Worm (Caenorhabditis elegans) whole organism, L4 larva: ENCODE measurements around the gene F25B3.5.

Source experiments
- F44E2.7 ChIP-seq: fragments of 200-800 bp; sonication (Bioruptor generic); IDR thresholded peaks from 2 replicates; pipeline ENCODE4 v2.1.2; 2022; ENCODE audit warnings: missing genetic modification characterization, missing compliant biosample characterization
- R02D3.7 ChIP-seq: fragments of 150-350 bp; sonication (generic microtip); optimal IDR thresholded peaks from 3 replicates; lab custom pipeline; 2014; ENCODE audit warnings: missing biosample characterization, missing genetic modification characterization
- Y48G9A.11 ChIP-seq: fragments of 200-800 bp; sonication (Bioruptor generic); IDR thresholded peaks from 2 replicates; pipeline ENCODE4 v1.3.6; 2022; ENCODE audit warnings: missing genetic modification reagents, missing genetic modification characterization, missing compliant biosample characterization
- Y75B8A.6 ChIP-seq: fragments of 200-800 bp; sonication (Bioruptor generic); IDR thresholded peaks from 2 replicates; pipeline ENCODE4 v1.3.6; 2022; ENCODE audit warnings: missing genetic modification reagents, missing genetic modification characterization, missing compliant biosample characterization
- ZK337.2 ChIP-seq: fragments of 200-800 bp; sonication (Bioruptor generic); IDR thresholded peaks from 2 replicates; pipeline ENCODE4 v1.3.6; 2022; ENCODE audit warnings: missing genetic modification reagents, missing genetic modification characterization, missing compliant biosample characterization
- aha-1 ChIP-seq: fragments of 150-350 bp; peaks from one replicate; lab custom pipeline; 2014; ENCODE audit warnings: missing biosample characterization, missing genetic modification characterization
- ceh-44 ChIP-seq: fragments of 200-800 bp; sonication (Bioruptor generic); IDR thresholded peaks from 2 replicates; pipeline ENCODE4 v1.3.6; 2022; ENCODE audit warnings: missing genetic modification reagents, missing genetic modification characterization, missing compliant biosample characterization
- ctbp-1 ChIP-seq: fragments of 200-800 bp; sonication (Bioruptor generic); IDR thresholded peaks from 2 replicates; pipeline ENCODE4 v1.3.6; 2022; ENCODE audit warnings: missing genetic modification reagents, missing genetic modification characterization, missing compliant biosample characterization
- daf-16 ChIP-seq, 3 experiments: sonication (generic microtip); optimal IDR thresholded peaks; 2 replicates each; lab custom pipeline; 2016 to 2017; ENCODE audit warnings: missing genetic modification characterization in 3 of 3, missing genetic modification reagents in 3 of 3, mild to moderate bottlenecking in 2 of 3, missing compliant biosample characterization in 2 of 3, missing biosample characterization in 1 of 3, moderate library complexity in 1 of 3
- daf-19 ChIP-seq: fragments of 200-800 bp; sonication (Bioruptor generic); conservative IDR thresholded peaks from 2 replicates; pipeline ENCODE4 v1.3.6; 2022; ENCODE audit warnings: missing genetic modification characterization, missing compliant biosample characterization
- dmd-6 ChIP-seq: fragments of 200-800 bp; sonication (Bioruptor generic); IDR thresholded peaks from 2 replicates; pipeline ENCODE4 v1.3.6; 2022; ENCODE audit warnings: missing genetic modification reagents, missing genetic modification characterization, missing compliant biosample characterization
- dpl-1 ChIP-seq: fragments of 150-350 bp; optimal IDR thresholded peaks from 2 replicates; lab custom pipeline; 2014; ENCODE audit warnings: missing biosample characterization, missing genetic modification reagents, missing genetic modification characterization
- dve-1 ChIP-seq: sonication (generic microtip); optimal IDR thresholded peaks from 2 replicates; lab custom pipeline; 2017; ENCODE audit warnings: antibody characterized with exemption, mild to moderate bottlenecking, missing genetic modification characterization, missing compliant biosample characterization; ENCODE audit not compliant: insufficient read depth
- egl-27 ChIP-seq: sonication (generic microtip); optimal IDR thresholded peaks from 3 replicates; lab custom pipeline; 2017; ENCODE audit warnings: missing biosample characterization, missing genetic modification reagents, missing genetic modification characterization
- egl-43 ChIP-seq: fragments of 200-800 bp; sonication (Bioruptor generic); IDR thresholded peaks from 2 replicates; pipeline ENCODE4 v1.3.6; 2022; ENCODE audit warnings: missing genetic modification reagents, missing genetic modification characterization, missing compliant biosample characterization
- fkh-10 ChIP-seq: fragments of 150-350 bp; optimal IDR thresholded peaks from 2 replicates; lab custom pipeline; 2014; ENCODE audit warnings: missing biosample characterization, missing genetic modification reagents, missing genetic modification characterization
- hlh-30 ChIP-seq: sonication (generic microtip); optimal IDR thresholded peaks from 2 replicates; lab custom pipeline; 2017; ENCODE audit warnings: antibody characterized with exemption, mild to moderate bottlenecking, missing genetic modification characterization, missing compliant biosample characterization; ENCODE audit not compliant: insufficient read depth
- lir-3 ChIP-seq: sonication (generic microtip); optimal IDR thresholded peaks from 2 replicates; lab custom pipeline; 2016; ENCODE audit warnings: mild to moderate bottlenecking, missing genetic modification characterization, missing compliant biosample characterization
- mdl-1 ChIP-seq, 2 experiments: fragments of 150-350 bp in 1 of 2; sonication (generic microtip) in 1 of 2; optimal IDR thresholded peaks; 2 replicates each; lab custom pipeline; 2014 to 2017; ENCODE audit warnings: missing biosample characterization in 2 of 2, missing genetic modification characterization in 2 of 2
- mxl-2 ChIP-seq: fragments of 200-800 bp; sonication (Bioruptor generic); conservative IDR thresholded peaks from 2 replicates; pipeline ENCODE4 v1.3.6; 2022; ENCODE audit warnings: missing genetic modification reagents, missing genetic modification characterization, missing compliant biosample characterization
- nhr-11 ChIP-seq: fragments of 150-350 bp; optimal IDR thresholded peaks from 2 replicates; lab custom pipeline; 2014; ENCODE audit warnings: missing biosample characterization, missing genetic modification characterization
- nhr-25 ChIP-seq: sonication (generic microtip); optimal IDR thresholded peaks from 2 replicates; lab custom pipeline; 2017; ENCODE audit warnings: missing genetic modification characterization, mild to moderate bottlenecking, missing compliant biosample characterization, antibody characterized with exemption, moderate library complexity, borderline replicate concordance; ENCODE audit not compliant: insufficient read depth
- nhr-28 ChIP-seq: fragments of 150-350 bp; optimal IDR thresholded peaks from 2 replicates; lab custom pipeline; 2014; ENCODE audit warnings: missing biosample characterization, missing genetic modification characterization
- nhr-41 ChIP-seq: fragments of 200-800 bp; sonication (Bioruptor generic); IDR thresholded peaks from 2 replicates; pipeline ENCODE4 v1.3.6; 2022; ENCODE audit warnings: missing genetic modification reagents, missing genetic modification characterization, missing compliant biosample characterization
- nhr-42 ChIP-seq: fragments of 200-800 bp; sonication (Bioruptor generic); IDR thresholded peaks from 2 replicates; pipeline ENCODE4 v1.3.6; 2022; ENCODE audit warnings: missing genetic modification characterization, missing compliant biosample characterization
- nhr-77 ChIP-seq: fragments of 150-350 bp; optimal IDR thresholded peaks from 2 replicates; lab custom pipeline; 2014; ENCODE audit warnings: missing biosample characterization, missing genetic modification characterization
- pqm-1 ChIP-seq: sonication (generic microtip); optimal IDR thresholded peaks from 2 replicates; lab custom pipeline; 2017; ENCODE audit warnings: missing biosample characterization, missing genetic modification characterization
- spr-1 ChIP-seq: sonication (generic microtip); optimal IDR thresholded peaks from 2 replicates; lab custom pipeline; 2016; ENCODE audit warnings: mild to moderate bottlenecking, missing genetic modification characterization, missing compliant biosample characterization
- unc-130 ChIP-seq: sonication (generic microtip); optimal IDR thresholded peaks from 2 replicates; lab custom pipeline; 2016; ENCODE audit warnings: missing genetic modification reagents, missing genetic modification characterization, missing compliant biosample characterization
- unc-62 ChIP-seq, 3 experiments: fragments of 150-350 bp in 1 of 3; sonication (generic microtip); optimal IDR thresholded peaks in 2 of 3; peaks in 1 of 3; 1 replicate in 1 of 3; 2 replicates in 2 of 3; lab custom pipeline; 2014 to 2017; ENCODE audit warnings: missing biosample characterization in 3 of 3, missing genetic modification characterization in 3 of 3, missing genetic modification reagents in 3 of 3, missing genotype in 1 of 3
- vab-7 ChIP-seq: fragments of 200-800 bp; sonication (Bioruptor generic); IDR thresholded peaks from 2 replicates; pipeline ENCODE4 v1.3.6; 2022; ENCODE audit warnings: missing genetic modification reagents, missing genetic modification characterization, missing compliant biosample characterization
- zfp-2 ChIP-seq: sonication (generic microtip); optimal IDR thresholded peaks from 2 replicates; lab custom pipeline; 2016; ENCODE audit warnings: mild to moderate bottlenecking, missing genetic modification characterization, missing compliant biosample characterization
- ztf-7 ChIP-seq: fragments of 150-350 bp; optimal IDR thresholded peaks from 2 replicates; lab custom pipeline; 2014; ENCODE audit warnings: missing biosample characterization, missing genetic modification characterization

The F25B3.5 gene

ce11 chrV:9534621-9535020 lies 35.5 kb downstream of the F25B3.5 start, which contains the start of gene tag-329 (continued):
- no peak for TF ChIP-seq ctbp-1 (GFP tag; lab: Robert Waterston, UW)

ce11 chrV:9531477-9531876 lies 38.6 kb downstream of the F25B3.5 start, which contains the start of the genes C50F4.10 and pfk-1.2:
Gene C50F4.10 (minus strand): TSS chrV:9531577.
Gene pfk-1.2 (plus strand): TSS chrV:9531801.
- TF ChIP-seq spr-1 (tag; lab: Kevin White, UChicago) (no peak), daf-16 (GFP tag; optimal IDR thresholded peaks at IDR 0.05; lab: Kevin White, UChicago) (no peak), daf-16 (tag; optimal IDR thresholded peaks at IDR 0.05; lab: Kevin White, UChicago) (no peak), vab-7 (GFP tag; lab: Robert Waterston, UW) (no peak), aha-1 (tag; lab: Kevin White, UChicago) (no peak), lir-3 (tag; lab: Kevin White, UChicago) (no peak), nhr-42 (GFP tag; lab: Robert Waterston, UW) (no peak), hlh-30 (tag; lab: Kevin White, UChicago) (no peak), nhr-25 (tag; lab: Kevin White, UChicago) (no peak), dpl-1 (GFP tag; lab: Kevin White, UChicago) (no peak), zfp-2 (tag; lab: Kevin White, UChicago) (no peak), F44E2.7 (GFP tag; lab: Robert Waterston, UW) (no peak), ceh-44 (GFP tag; lab: Robert Waterston, UW) (no peak), Y48G9A.11 (GFP tag; lab: Robert Waterston, UW) (no peak), unc-62 (GFP tag; optimal IDR thresholded peaks at IDR 0.05 in 1 of 2; lab: Kevin White, UChicago) (no peak), unc-62 (tag; optimal IDR thresholded peaks at IDR 0.05; lab: Kevin White, UChicago) (no peak), fkh-10 (GFP tag; lab: Kevin White, UChicago) (no peak), egl-43 (no peak), ZK337.2 (no peak)

DNA sequence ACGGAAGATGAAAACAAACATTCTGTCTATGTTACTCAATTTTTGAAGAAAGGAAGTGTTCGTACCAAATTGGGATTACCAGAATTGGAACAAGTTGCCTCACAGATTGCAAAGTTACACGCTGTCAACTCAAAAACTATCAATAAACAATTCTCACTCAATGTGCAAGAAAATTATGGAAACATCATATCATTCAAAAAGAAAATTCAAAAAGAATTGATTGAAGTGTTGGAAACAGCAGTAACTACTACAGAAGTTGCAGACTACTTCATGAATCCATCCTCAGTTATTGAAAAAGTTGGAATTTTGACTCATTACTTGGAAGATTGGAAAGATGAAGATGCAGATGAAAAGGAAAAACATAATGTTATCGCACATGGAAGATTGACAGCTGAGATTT lies 42.1 kb downstream of the F25B3.5 start:
- TF ChIP-seq aha-1 (tag; lab: Kevin White, UChicago) (peak; percentile 96), spr-1 (tag; lab: Kevin White, UChicago) (no peak)

- no peak for TF ChIP-seq dve-1 (tag; lab: Kevin White, UChicago)
- TF ChIP-seq daf-19 (GFP tag; lab: Robert Waterston, UW) = no peak
- TF ChIP-seq mdl-1 (tag; optimal IDR thresholded peaks at IDR 0.05; lab: Kevin White, UChicago) = no peak
- no peak for TF ChIP-seq spr-1 (tag; lab: Kevin White, UChicago)
- no peak for TF ChIP-seq Y75B8A.6 (GFP tag; lab: Robert Waterston, UW)
- TF ChIP-seq mxl-2 (GFP tag; lab: Robert Waterston, UW) = no peak
- no peak for TF ChIP-seq nhr-41 (GFP tag; lab: Robert Waterston, UW)
- TF ChIP-seq nhr-77 (tag; lab: Kevin White, UChicago) = peak; percentile 57
- TF ChIP-seq daf-16 (GFP tag; optimal IDR thresholded peaks at IDR 0.05; lab: Kevin White, UChicago) = no peak
- peak; percentile 39 for TF ChIP-seq daf-16 (tag; optimal IDR thresholded peaks at IDR 0.05; lab: Kevin White, UChicago)
- TF ChIP-seq R02D3.7 (tag; lab: Kevin White, UChicago) = no peak
- TF ChIP-seq nhr-28 (tag; lab: Kevin White, UChicago) = peak; percentile 42
- TF ChIP-seq dmd-6 = peak; percentile 38
- TF ChIP-seq ztf-7 (tag; lab: Kevin White, UChicago) = no peak
- no peak for TF ChIP-seq unc-130 (GFP tag; lab: Kevin White, UChicago)
- TF ChIP-seq aha-1 (tag; lab: Kevin White, UChicago) = no peak
- TF ChIP-seq unc-62 (GFP tag; optimal IDR thresholded peaks at IDR 0.05 in 1 of 2; lab: Kevin White, UChicago) = peak in 1 of 2 experiments; percentile 16
- no peak for TF ChIP-seq unc-62 (tag; optimal IDR thresholded peaks at IDR 0.05; lab: Kevin White, UChicago)
- no peak for TF ChIP-seq nhr-11 (tag; lab: Kevin White, UChicago)
- TF ChIP-seq pqm-1 = peak; percentile 4
- TF ChIP-seq ceh-44 (GFP tag; lab: Robert Waterston, UW) = no peak
- TF ChIP-seq egl-27 = no peak
Observed at ce11 chrV:9527337-9527736, 42.8 kb downstream of the F25B3.5 start.
